Fruit fly (Drosophila melanogaster) whole organism, embryonic: ENCODE measurements around the gene Rabex-5.
A peak's percentile ranks its signal among the peaks of the same experiment; 100 is the strongest.

Source experiments
- ATbp ChIP-seq: fragments of 200-800 bp; sonication (Bioruptor generic); optimal IDR thresholded peaks from 2 replicates; lab custom pipeline; 2017; ENCODE audit warnings: missing biosample characterization, mild to moderate bottlenecking, missing genetic modification characterization, missing genetic modification reagents
- Aef1 ChIP-seq: fragments of 200-800 bp; sonication (Bioruptor generic); IDR thresholded peaks from 3 replicates; pipeline ENCODE4 v1.3.6; 2022; ENCODE audit warnings: missing biosample characterization, missing genetic modification characterization
- Antp ChIP-seq: fragments of 200-800 bp; sonication (Bioruptor generic); optimal IDR thresholded peaks from 3 replicates; lab custom pipeline; 2016; ENCODE audit warnings: missing biosample characterization, missing genetic modification characterization
- Asciz ChIP-seq: fragments of 200-800 bp; sonication (Bioruptor generic); optimal IDR thresholded peaks from 2 replicates; lab custom pipeline; 2017; ENCODE audit warnings: missing biosample characterization, mild to moderate bottlenecking, missing genetic modification characterization, missing genetic modification reagents
- Blimp-1 ChIP-seq: fragments of 200-800 bp; sonication (Bioruptor generic); optimal IDR thresholded peaks from 3 replicates; lab custom pipeline; 2018; ENCODE audit warnings: missing biosample characterization, missing genetic modification characterization, mild to moderate bottlenecking, moderate library complexity, missing genetic modification reagents
- CG10979 ChIP-seq: fragments of 200-800 bp; sonication (Bioruptor generic); optimal IDR thresholded peaks from 2 replicates; lab custom pipeline; 2018; ENCODE audit warnings: missing biosample characterization, mild to moderate bottlenecking, missing genetic modification characterization, moderate library complexity
- CG11456 ChIP-seq: fragments of 200-800 bp; sonication (Bioruptor generic); IDR thresholded peaks from 3 replicates; pipeline ENCODE4 v1.3.6; 2022; ENCODE audit warnings: missing biosample characterization, missing genetic modification characterization
- CG13123 ChIP-seq: fragments of 200-800 bp; sonication (Bioruptor generic); optimal IDR thresholded peaks from 2 replicates; lab custom pipeline; 2016; ENCODE audit warnings: missing biosample characterization, missing genetic modification characterization
- CG15011 ChIP-seq: fragments of 200-800 bp; sonication (Bioruptor generic); optimal IDR thresholded peaks from 3 replicates; lab custom pipeline; 2018; ENCODE audit warnings: missing biosample characterization, mild to moderate bottlenecking, missing genetic modification characterization
- CG15479 ChIP-seq: fragments of 200-800 bp; sonication (Bioruptor generic); optimal IDR thresholded peaks from 3 replicates; lab custom pipeline; 2019; ENCODE audit warnings: missing biosample characterization, mild to moderate bottlenecking, missing genetic modification characterization, moderate library complexity
- CG1647 ChIP-seq: fragments of 200-800 bp; sonication (Bioruptor generic); optimal IDR thresholded peaks from 3 replicates; lab custom pipeline; 2016; ENCODE audit warnings: missing biosample characterization, missing genetic modification characterization
- CG17361 ChIP-seq: fragments of 200-800 bp; sonication (Bioruptor generic); IDR thresholded peaks from 3 replicates; pipeline ENCODE4 v1.3.6; 2022; ENCODE audit warnings: missing biosample characterization, missing genetic modification characterization
- CG2712 ChIP-seq: fragments of 200-800 bp; optimal IDR thresholded peaks from 3 replicates; lab custom pipeline; 2019; ENCODE audit warnings: missing biosample characterization, mild to moderate bottlenecking, missing genetic modification characterization, moderate library complexity
- CG2875 ChIP-seq: fragments of 200-800 bp; sonication (Bioruptor generic); optimal IDR thresholded peaks from 2 replicates; lab custom pipeline; 2017; ENCODE audit warnings: missing biosample characterization, mild to moderate bottlenecking, missing genetic modification characterization, missing genetic modification reagents
- CG30020 ChIP-seq: fragments of 200-800 bp; optimal IDR thresholded peaks from 2 replicates; lab custom pipeline; 2019; ENCODE audit warnings: missing biosample characterization, mild to moderate bottlenecking, missing genetic modification characterization, moderate library complexity
- CG30403 ChIP-seq: fragments of 200-800 bp; sonication (Bioruptor generic); optimal IDR thresholded peaks from 3 replicates; lab custom pipeline; 2016; ENCODE audit warnings: missing biosample characterization, missing genetic modification characterization
- CG4424 ChIP-seq: fragments of 200-800 bp; sonication (Bioruptor generic); optimal IDR thresholded peaks from 3 replicates; lab custom pipeline; 2016; ENCODE audit warnings: missing biosample characterization, missing genetic modification characterization
- CG6689 ChIP-seq: fragments of 200-800 bp; sonication (Bioruptor generic); IDR thresholded peaks from 2 replicates; pipeline ENCODE4 v1.3.6; 2022; ENCODE audit warnings: missing biosample characterization, missing genetic modification characterization
- CG6765 ChIP-seq: fragments of 200-800 bp; sonication (Bioruptor generic); optimal IDR thresholded peaks from 3 replicates; lab custom pipeline; 2017; ENCODE audit warnings: missing biosample characterization, mild to moderate bottlenecking, missing genetic modification characterization
- CG7357 ChIP-seq: fragments of 200-800 bp; sonication (Bioruptor generic); IDR thresholded peaks from 3 replicates; pipeline ENCODE4 v1.3.6; 2022; ENCODE audit warnings: missing biosample characterization, missing genetic modification characterization
- CG7839 ChIP-seq: fragments of 200-800 bp; sonication (Bioruptor generic); optimal IDR thresholded peaks from 3 replicates; lab custom pipeline; 2018; ENCODE audit warnings: missing biosample characterization, mild to moderate bottlenecking, missing genetic modification characterization, moderate library complexity
- CG8924 ChIP-seq: fragments of 200-800 bp; optimal IDR thresholded peaks from 3 replicates; lab custom pipeline; 2019; ENCODE audit warnings: missing biosample characterization, mild to moderate bottlenecking, missing genetic modification characterization, moderate library complexity
- CHES-1-like ChIP-seq: fragments of 200-800 bp; sonication (Bioruptor generic); optimal IDR thresholded peaks from 2 replicates; lab custom pipeline; 2016; ENCODE audit warnings: missing biosample characterization, missing genetic modification characterization
- Eip74EF ChIP-seq, 2 experiments: fragments of 200-800 bp in 1 of 2; fragments of >200 bp in 1 of 2; sonication (Bioruptor generic) in 1 of 2; optimal IDR thresholded peaks; 2 replicates each; lab custom pipeline; 2017 to 2019; ENCODE audit warnings: missing biosample characterization in 2 of 2, missing genetic modification characterization in 2 of 2, mild to moderate bottlenecking in 1 of 2, moderate library complexity in 1 of 2
- Ets97D ChIP-seq: fragments of 200-800 bp; sonication (Bioruptor generic); optimal IDR thresholded peaks from 3 replicates; lab custom pipeline; 2016; ENCODE audit warnings: missing biosample characterization, missing genetic modification characterization
- Gsc ChIP-seq: fragments of 200-800 bp; sonication (Bioruptor generic); IDR thresholded peaks from 2 replicates; pipeline ENCODE4 v1.3.6; 2022; ENCODE audit warnings: missing biosample characterization, missing genetic modification characterization
- MBD-R2 ChIP-seq: fragments of 200-800 bp; sonication (Bioruptor generic); IDR thresholded peaks from 2 replicates; pipeline ENCODE4 v1.3.6; 2022; ENCODE audit warnings: missing biosample characterization, missing genetic modification characterization
- Meics ChIP-seq: fragments of 200-800 bp; sonication (Bioruptor generic); optimal IDR thresholded peaks from 2 replicates; lab custom pipeline; 2017; ENCODE audit warnings: missing biosample characterization, mild to moderate bottlenecking, missing genetic modification characterization
- NK7.1 ChIP-seq: fragments of 200-800 bp; sonication (Bioruptor generic); optimal IDR thresholded peaks from 3 replicates; lab custom pipeline; 2016; ENCODE audit warnings: missing biosample characterization, missing genetic modification characterization
- Ravus ChIP-seq: fragments of 200-800 bp; sonication (Bioruptor generic); IDR thresholded peaks from 2 replicates; pipeline ENCODE4 v1.3.6; 2022; ENCODE audit warnings: missing biosample characterization, missing genetic modification characterization
- Rfx ChIP-seq: fragments of 200-800 bp; sonication (Bioruptor generic); IDR thresholded peaks from 2 replicates; pipeline ENCODE4 v1.3.6; 2022; ENCODE audit warnings: missing biosample characterization, missing genetic modification characterization
- Spps ChIP-seq: fragments of 200-800 bp; sonication (Bioruptor generic); optimal IDR thresholded peaks from 2 replicates; lab custom pipeline; 2018; ENCODE audit warnings: missing biosample characterization, mild to moderate bottlenecking, missing genetic modification characterization
- ase ChIP-seq: fragments of 200-800 bp; sonication (Bioruptor generic); IDR thresholded peaks from 3 replicates; pipeline ENCODE4 v1.3.6; 2022; ENCODE audit warnings: missing biosample characterization, missing genetic modification characterization
- chm ChIP-seq: fragments of 200-800 bp; sonication (Bioruptor generic); IDR thresholded peaks from 2 replicates; pipeline ENCODE4 v1.3.6; 2022; ENCODE audit warnings: missing biosample characterization, missing genetic modification characterization
- corto ChIP-seq: fragments of 200-800 bp; sonication (Bioruptor generic); optimal IDR thresholded peaks from 2 replicates; lab custom pipeline; 2016; ENCODE audit warnings: missing biosample characterization, mild to moderate bottlenecking, missing genetic modification characterization, moderate library complexity
- crc ChIP-seq: fragments of 200-800 bp; sonication (Bioruptor generic); optimal IDR thresholded peaks from 2 replicates; lab custom pipeline; 2016; ENCODE audit warnings: missing biosample characterization, missing genetic modification characterization
- dysf ChIP-seq: fragments of 200-800 bp; sonication (Bioruptor generic); IDR thresholded peaks from 3 replicates; pipeline ENCODE4 v1.3.6; 2022; ENCODE audit warnings: missing biosample characterization, missing genetic modification characterization
- fd64A ChIP-seq: fragments of 200-800 bp; sonication (Bioruptor generic); optimal IDR thresholded peaks from 3 replicates; lab custom pipeline; 2018; ENCODE audit warnings: missing biosample characterization, mild to moderate bottlenecking, missing genetic modification characterization
- her ChIP-seq: fragments of 200-800 bp; sonication (Bioruptor generic); optimal IDR thresholded peaks from 2 replicates; lab custom pipeline; 2016; ENCODE audit warnings: missing biosample characterization, missing genetic modification characterization
- kah ChIP-seq: fragments of 200-800 bp; sonication (Bioruptor generic); optimal IDR thresholded peaks from 2 replicates; lab custom pipeline; 2018; ENCODE audit warnings: missing biosample characterization, mild to moderate bottlenecking, missing genetic modification characterization
- nerfin-2 ChIP-seq: fragments of 200-800 bp; sonication (Bioruptor generic); IDR thresholded peaks from 2 replicates; pipeline ENCODE4 v1.3.6; 2022; ENCODE audit warnings: missing biosample characterization, missing genetic modification characterization; ENCODE audit not compliant: partially characterized antibody
- pan ChIP-seq, 4 experiments: fragments of >200 bp in 3 of 4; fragments of 200-800 bp in 1 of 4; sonication (Bioruptor generic) in 1 of 4; optimal IDR thresholded peaks in 3 of 4; IDR thresholded peaks in 1 of 4; 2 replicates each; pipeline versions ENCODE4 v1.3.6 to Lab custom; 2017 to 2022; ENCODE audit warnings: missing biosample characterization in 2 of 4, missing genetic modification characterization in 2 of 4, mixed read lengths in 1 of 4
- psq ChIP-seq: fragments of 200-800 bp; sonication (Bioruptor generic); optimal IDR thresholded peaks from 2 replicates; lab custom pipeline; 2017; ENCODE audit warnings: missing biosample characterization, missing genetic modification characterization
- sc ChIP-seq, 3 experiments: fragments of >200 bp in 2 of 3; fragments of 200-800 bp in 1 of 3; sonication (Bioruptor generic) in 1 of 3; optimal IDR thresholded peaks; 2 replicates in 2 of 3; 3 replicates in 1 of 3; lab custom pipeline; 2017; ENCODE audit warnings: mild to moderate bottlenecking in 1 of 3, missing biosample characterization in 1 of 3, missing genetic modification characterization in 1 of 3, missing genetic modification reagents in 1 of 3
- sens ChIP-seq: fragments of 200-800 bp; sonication (Bioruptor generic); peaks from one replicate; lab custom pipeline; 2016; ENCODE audit warnings: missing biosample characterization, missing genetic modification characterization
- shn ChIP-seq: fragments of 200-800 bp; sonication (Bioruptor generic); optimal IDR thresholded peaks from 3 replicates; lab custom pipeline; 2016; ENCODE audit warnings: missing biosample characterization, missing genetic modification characterization
- sima ChIP-seq: fragments of 200-800 bp; sonication (Bioruptor generic); optimal IDR thresholded peaks from 2 replicates; lab custom pipeline; 2016; ENCODE audit warnings: missing biosample characterization, missing genetic modification characterization
- sr ChIP-seq: fragments of 200-800 bp; sonication (Bioruptor generic); IDR thresholded peaks from 3 replicates; pipeline ENCODE4 v1.3.6; 2022; ENCODE audit warnings: missing biosample characterization, missing genetic modification characterization
- stc ChIP-seq: fragments of 200-800 bp; sonication (Bioruptor generic); IDR thresholded peaks from 2 replicates; pipeline ENCODE4 v1.3.6; 2022; ENCODE audit warnings: missing biosample characterization, missing genetic modification characterization
- unc-4 ChIP-seq: fragments of 200-800 bp; sonication (Bioruptor generic); IDR thresholded peaks from 2 replicates; pipeline ENCODE4 v1.3.6; 2022; ENCODE audit warnings: missing biosample characterization, missing genetic modification characterization; ENCODE audit not compliant: partially characterized antibody

The Rabex-5 gene

DNA sequence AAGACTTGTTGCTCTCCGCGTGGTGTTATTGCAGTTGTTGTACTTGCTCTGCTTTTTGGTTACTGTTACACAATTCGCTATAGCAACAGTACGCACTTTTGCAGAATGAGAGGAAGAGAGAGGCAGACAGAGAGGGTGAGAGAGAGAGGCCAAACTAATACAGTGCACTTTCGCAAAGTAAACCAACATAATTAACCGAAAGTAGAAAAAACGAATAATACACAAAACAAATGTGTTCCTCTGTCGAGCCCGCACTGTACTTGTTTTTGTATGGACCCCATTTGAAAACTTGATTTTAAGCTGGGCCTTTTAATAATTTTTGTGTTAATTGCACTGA is 39.7 kb downstream of the Rabex-5 start (continued):
- no peak for TF ChIP-seq Spps (tag; lab: Kevin White, UChicago)
- 0 out of 3 replicates have a peak, but pooled peaks have one; percentile 10 for TF ChIP-seq CG17361 (GFP tag; lab: Robert Waterston, UW)
- peak; percentile 29 for TF ChIP-seq CG30403 (GFP tag; lab: Kevin White, UChicago)
- no peak for TF ChIP-seq unc-4 (GFP tag; lab: Robert Waterston, UW)
- peak; percentile 32 for TF ChIP-seq shn
- peak; percentile 21 for TF ChIP-seq CG2712 (tag; lab: Kevin White, UChicago)
- TF ChIP-seq Ets97D (GFP tag; lab: Kevin White, UChicago), result no peak
- peak; percentile 60 for TF ChIP-seq Aef1 (GFP tag; lab: Robert Waterston, UW)
- peak; percentile 0 for TF ChIP-seq ATbp (GFP tag; lab: Kevin White, UChicago)
- TF ChIP-seq dysf, result peak; percentile 63; the same call in 1 of the 3 replicates
- no peak for TF ChIP-seq fd64A (GFP tag; lab: Kevin White, UChicago)
- peak; percentile 41; the same call in 1 of the 2 replicates for TF ChIP-seq MBD-R2 (GFP tag; lab: Robert Waterston, UW)
- no peak for TF ChIP-seq CG4424
- TF ChIP-seq Asciz (GFP tag; lab: Kevin White, UChicago), result no peak
- no peak for TF ChIP-seq CG15011
- no peak for TF ChIP-seq corto (GFP tag; lab: Kevin White, UChicago)
- TF ChIP-seq NK7.1, result peak; percentile 29
- no peak for TF ChIP-seq CG10979
- TF ChIP-seq Meics (GFP tag; lab: Kevin White, UChicago), result peak; percentile 40
- no peak for TF ChIP-seq sc (optimal IDR thresholded peaks at IDR 0.05; lab: Kevin White, UChicago)
- TF ChIP-seq sc (GFP tag; optimal IDR thresholded peaks at IDR 0.05; lab: Kevin White, UChicago), result no peak
- peak; percentile 63 for TF ChIP-seq CG15479
- TF ChIP-seq psq (GFP tag; lab: Kevin White, UChicago), result no peak
- TF ChIP-seq CG1647 (GFP tag; lab: Kevin White, UChicago), result peak; percentile 49
- no peak for TF ChIP-seq Gsc
- peak; percentile 21 for TF ChIP-seq CG7839 (tag; lab: Kevin White, UChicago)
- peak; percentile 58 for TF ChIP-seq CG6689 (GFP tag; lab: Robert Waterston, UW)
- TF ChIP-seq kah (GFP tag; lab: Kevin White, UChicago), result peak; percentile 42
- TF ChIP-seq CG6765, result no peak
- TF ChIP-seq sima, result no peak
- TF ChIP-seq Blimp-1, result no peak
- no peak for TF ChIP-seq CG2875 (GFP tag; lab: Kevin White, UChicago)
- TF ChIP-seq chm (GFP tag; lab: Robert Waterston, UW), result no peak; the same call in 1 of the 2 replicates
- TF ChIP-seq CHES-1-like (GFP tag; lab: Kevin White, UChicago), result no peak
- peak; percentile 19 for TF ChIP-seq crc (GFP tag; lab: Kevin White, UChicago)
- no peak; the same call in 1 of the 2 replicates for TF ChIP-seq Ravus
- no peak for TF ChIP-seq Eip74EF (GFP tag; optimal IDR thresholded peaks at IDR 0.05; lab: Kevin White, UChicago)
- no peak for TF ChIP-seq CG13123 (GFP tag; lab: Kevin White, UChicago)
- peak; percentile 61 for TF ChIP-seq stc (GFP tag; lab: Robert Waterston, UW)
- TF ChIP-seq her (GFP tag; lab: Kevin White, UChicago), result peak; percentile 64
- no peak for TF ChIP-seq nerfin-2
- TF ChIP-seq CG11456 (GFP tag; lab: Robert Waterston, UW), result peak; percentile 51; the same call in 1 of the 3 replicates
- TF ChIP-seq CG30020, result no peak
- no peak for TF ChIP-seq pan (optimal IDR thresholded peaks at IDR 0.05; lab: Kevin White, UChicago)
- TF ChIP-seq pan (GFP tag; optimal IDR thresholded peaks at IDR 0.05 in 1 of 2, IDR thresholded peaks at IDR 0.05 in 1 of 2), result peak in 1 of 2 experiments; percentile 76
- TF ChIP-seq sr (GFP tag; lab: Robert Waterston, UW), result no peak
- peak; percentile 40 for TF ChIP-seq Antp (GFP tag; lab: Kevin White, UChicago)
- no peak for TF ChIP-seq CG8924 (tag; lab: Kevin White, UChicago)
- TF ChIP-seq sens (GFP tag; lab: Kevin White, UChicago), result peak; percentile 10
- TF ChIP-seq ase (GFP tag; lab: Robert Waterston, UW), result peak; percentile 27; the same call in 1 of the 3 replicates
- peak; percentile 84 for TF ChIP-seq Rfx
- no peak for TF ChIP-seq CG7357 (GFP tag; lab: Robert Waterston, UW)
